Worm (Caenorhabditis elegans): ENCODE measurements around the gene mtpn-1.

mtpn-1 gene

DNA sequence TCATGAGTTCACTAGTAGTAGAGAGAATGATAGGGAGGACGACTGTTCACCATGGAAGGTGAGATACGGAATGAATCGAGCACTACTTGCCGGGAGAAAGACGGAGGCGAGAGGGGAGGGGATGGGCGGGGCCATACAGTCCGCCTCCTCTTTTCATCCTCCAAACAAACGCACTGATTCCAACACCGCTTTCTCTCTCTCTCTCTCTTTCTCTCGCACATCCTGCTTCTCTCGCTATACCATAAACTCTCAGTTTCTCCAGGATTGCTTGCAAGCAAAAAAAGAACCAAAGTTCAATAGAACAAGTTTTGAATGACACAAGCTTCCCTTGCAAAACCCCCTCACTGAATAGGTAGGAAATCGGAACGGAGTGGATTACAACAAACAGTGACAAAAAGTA lies 28.1 kb downstream of the mtpn-1 start:
- no peak for TF ChIP-seq W03F9.2 (tag; optimal IDR thresholded peaks at IDR 0.05)
- TF ChIP-seq him-1 (tag; optimal IDR thresholded peaks at IDR 0.05): no peak
- TF ChIP-seq dao-5 (tag; optimal IDR thresholded peaks at IDR 0.05): no peak

ce11 chrX:2438857-2439256 lies 31.6 kb downstream of the mtpn-1 start, which contains the start of gene gid-2:
Gene gid-2 (minus strand): TSS chrX:2438957.
- TF ChIP-seq dao-5 (tag; optimal IDR thresholded peaks at IDR 0.05) (no peak), W03F9.2 (tag; optimal IDR thresholded peaks at IDR 0.05) (no peak), him-1 (tag; optimal IDR thresholded peaks at IDR 0.05) (no peak)

DNA sequence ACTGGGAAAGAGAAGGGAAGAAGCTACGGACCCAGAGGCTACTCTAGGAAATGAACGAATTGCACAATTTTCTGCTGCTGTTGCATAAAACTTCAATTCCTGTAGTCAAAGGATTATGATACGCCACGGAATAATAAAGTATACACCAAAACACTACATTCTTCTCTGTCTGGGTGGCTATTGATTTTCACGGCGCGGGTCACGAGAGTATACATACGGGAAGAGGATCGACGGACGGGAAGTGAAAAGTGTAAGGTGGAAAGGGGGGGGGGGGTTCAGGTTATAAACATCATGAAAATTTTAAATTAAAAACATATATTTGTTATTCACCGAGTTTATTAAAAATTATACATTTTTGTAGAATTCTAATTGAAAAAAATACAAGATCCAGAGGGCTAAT lies 32.0 kb downstream of the mtpn-1 start:
- TF ChIP-seq W03F9.2 (tag; optimal IDR thresholded peaks at IDR 0.05) (no peak), dao-5 (tag; optimal IDR thresholded peaks at IDR 0.05) (no peak), him-1 (tag; optimal IDR thresholded peaks at IDR 0.05) (no peak)

ce11 chrX:2439728-2440127 lies 32.5 kb downstream of the mtpn-1 start:
- TF ChIP-seq W03F9.2 (tag; optimal IDR thresholded peaks at IDR 0.05): no peak
- no peak for TF ChIP-seq him-1 (tag; optimal IDR thresholded peaks at IDR 0.05)
- TF ChIP-seq dao-5 (tag; optimal IDR thresholded peaks at IDR 0.05): no peak

DNA sequence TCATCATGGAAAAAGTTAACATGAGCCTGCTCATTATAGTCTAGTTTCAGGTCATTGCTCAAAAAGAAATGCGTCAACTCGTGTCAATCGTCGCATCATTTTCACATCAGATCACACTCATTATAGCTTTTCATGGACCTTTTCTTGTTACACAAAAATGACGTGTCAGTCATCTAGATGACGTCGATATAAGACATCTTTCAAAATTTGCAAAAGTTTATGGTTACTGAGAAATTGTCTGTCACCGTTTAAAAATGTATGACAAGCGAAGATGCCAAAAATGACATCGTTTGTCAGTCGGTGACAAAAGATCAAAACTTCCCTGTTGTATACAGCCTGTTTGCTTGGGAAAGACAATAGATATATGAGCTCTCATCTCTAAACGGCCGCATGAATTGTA lies 33.9 kb downstream of the mtpn-1 start:
- no peak for TF ChIP-seq him-1 (tag; optimal IDR thresholded peaks at IDR 0.05)

DNA sequence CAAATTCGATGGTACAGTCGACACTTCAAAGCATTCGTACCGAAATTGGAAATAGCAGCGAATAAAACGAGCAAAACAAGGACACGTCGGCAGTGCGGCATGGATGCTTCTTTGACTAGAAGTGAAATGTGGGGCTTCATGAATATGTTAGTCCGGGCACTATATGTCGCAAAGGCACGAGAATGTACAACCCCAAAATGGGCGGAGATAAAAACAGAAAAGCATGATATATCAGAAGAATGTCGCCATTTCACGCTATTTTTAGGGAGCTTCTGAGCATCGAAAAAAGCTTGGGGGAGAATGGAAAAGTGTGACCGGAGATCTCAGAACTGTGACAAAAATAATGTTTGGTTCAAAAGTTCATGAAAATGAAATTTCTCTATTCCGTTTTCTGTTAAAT lies 36.0 kb downstream of the mtpn-1 start, which contains the start of gene T07D1.3:
Gene T07D1.3 (minus strand): TSS at position 101 of the 400 bp plus-strand sequence.
- TF ChIP-seq dao-5 (tag; optimal IDR thresholded peaks at IDR 0.05) (no peak), W03F9.2 (tag; optimal IDR thresholded peaks at IDR 0.05) (no peak), him-1 (tag; optimal IDR thresholded peaks at IDR 0.05) (no peak)

ce11 chrX:2446185-2446584 lies 38.9 kb downstream of the mtpn-1 start:
- TF ChIP-seq him-1 (tag; optimal IDR thresholded peaks at IDR 0.05) (no peak), dao-5 (tag; optimal IDR thresholded peaks at IDR 0.05) (no peak), W03F9.2 (tag; optimal IDR thresholded peaks at IDR 0.05) (no peak)

DNA sequence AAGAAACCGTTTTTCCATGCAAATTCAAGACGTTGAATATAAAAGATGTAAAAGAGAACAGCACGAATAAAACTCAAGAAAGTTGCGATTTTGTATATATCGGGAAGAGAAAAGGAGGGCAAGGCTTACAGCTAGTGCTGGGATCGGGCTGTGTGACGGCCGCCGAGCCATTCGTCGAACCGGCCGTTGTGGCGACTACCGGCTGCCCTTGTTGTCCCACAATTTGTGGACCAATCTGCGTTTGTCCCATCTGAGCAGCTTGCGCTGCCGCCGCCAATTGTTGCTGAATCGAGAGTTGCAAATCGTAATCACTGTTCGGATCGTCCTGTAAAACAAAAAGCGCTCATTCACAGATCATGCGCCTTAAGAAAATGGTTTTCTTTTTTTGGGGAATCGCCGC lies 39.9 kb downstream of the mtpn-1 start:
- TF ChIP-seq him-1 (tag; optimal IDR thresholded peaks at IDR 0.05) (no peak), W03F9.2 (tag; optimal IDR thresholded peaks at IDR 0.05) (no peak), dao-5 (tag; optimal IDR thresholded peaks at IDR 0.05) (no peak)

- TF ChIP-seq him-1 (tag; optimal IDR thresholded peaks at IDR 0.05) (no peak), W03F9.2 (tag; optimal IDR thresholded peaks at IDR 0.05) (no peak), dao-5 (tag; optimal IDR thresholded peaks at IDR 0.05) (no peak)
Measured at ce11 chrX:2450994-2451393, 43.7 kb downstream of the mtpn-1 start.

- TF ChIP-seq dao-5 (tag; optimal IDR thresholded peaks at IDR 0.05) (no peak), him-1 (tag; optimal IDR thresholded peaks at IDR 0.05) (no peak), W03F9.2 (tag; optimal IDR thresholded peaks at IDR 0.05) (no peak)
Measured at ce11 chrX:2452297-2452696, 45.0 kb downstream of the mtpn-1 start.

ce11 chrX:2452716-2453115 lies 45.4 kb downstream of the mtpn-1 start:
- no peak for TF ChIP-seq him-1 (tag; optimal IDR thresholded peaks at IDR 0.05)

DNA sequence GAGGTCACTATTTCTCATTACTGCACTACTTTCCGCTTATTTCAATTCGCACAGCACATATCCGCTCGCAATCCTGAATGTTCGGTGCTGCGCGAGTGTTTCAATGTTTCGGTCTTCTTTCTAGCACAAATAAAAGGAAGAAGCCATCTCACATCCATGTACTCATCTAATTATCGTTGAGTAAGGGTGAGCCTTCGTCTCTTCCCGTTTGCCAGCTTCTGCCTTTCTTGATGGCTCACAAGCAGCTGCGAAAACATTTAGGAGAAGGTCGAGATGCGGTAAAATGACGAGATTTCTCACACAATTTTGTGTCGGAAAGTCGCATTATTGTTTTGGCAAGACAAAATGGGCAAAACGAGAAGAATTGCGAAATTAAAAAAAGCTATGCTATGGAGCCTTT lies 47.6 kb downstream of the mtpn-1 start:
- TF ChIP-seq him-1 (tag; optimal IDR thresholded peaks at IDR 0.05) (no peak), W03F9.2 (tag; optimal IDR thresholded peaks at IDR 0.05) (no peak), dao-5 (tag; optimal IDR thresholded peaks at IDR 0.05) (no peak)

ce11 chrX:2456141-2456540 lies 48.9 kb downstream of the mtpn-1 start:
- TF ChIP-seq him-1 (tag; optimal IDR thresholded peaks at IDR 0.05) (peak; percentile 3), W03F9.2 (tag; optimal IDR thresholded peaks at IDR 0.05) (no peak), dao-5 (tag; optimal IDR thresholded peaks at IDR 0.05) (no peak)

DNA sequence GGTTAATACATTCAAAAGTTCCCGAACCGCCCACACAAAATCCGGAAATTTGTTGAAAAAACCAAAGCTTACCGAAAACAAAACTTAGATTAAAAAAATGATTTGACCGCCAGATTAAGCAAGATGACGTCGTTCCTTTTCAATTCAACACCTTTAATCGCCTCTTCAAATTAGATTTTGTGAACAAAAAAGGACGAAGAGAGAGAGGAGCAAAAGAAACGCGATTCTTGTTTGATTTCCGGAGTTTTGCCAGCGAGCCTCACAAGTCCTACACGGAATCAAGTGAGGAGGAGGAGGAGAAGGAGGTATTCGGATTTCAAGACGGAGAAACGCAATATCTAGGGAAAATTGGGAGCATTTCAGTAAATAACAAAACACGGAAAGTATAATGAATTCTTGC lies 50.2 kb downstream of the mtpn-1 start:
- no peak for TF ChIP-seq him-1 (tag; optimal IDR thresholded peaks at IDR 0.05)
- TF ChIP-seq dao-5 (tag; optimal IDR thresholded peaks at IDR 0.05): no peak
- TF ChIP-seq W03F9.2 (tag; optimal IDR thresholded peaks at IDR 0.05): no peak
